Worm (Caenorhabditis elegans) whole organism, L2 larva: ENCODE measurements around the gene dcap-2.

Experiments used
- F13H6.1 ChIP-seq: sonication (generic microtip); optimal IDR thresholded peaks from 2 replicates; lab custom pipeline; 2016; ENCODE audit warnings: missing genetic modification characterization, missing compliant biosample characterization
- R02D3.7 ChIP-seq: fragments of 150-350 bp; optimal IDR thresholded peaks from 2 replicates; lab custom pipeline; 2014; ENCODE audit warnings: missing biosample characterization, missing genetic modification characterization
- Y55F3AM.14 ChIP-seq: fragments of 200-800 bp; sonication (Bioruptor generic); optimal IDR thresholded peaks from 2 replicates; lab custom pipeline; 2018; ENCODE audit warnings: mild to moderate bottlenecking, missing genetic modification characterization, missing compliant biosample characterization
- ZK546.5 ChIP-seq: sonication (generic microtip); optimal IDR thresholded peaks from 2 replicates; lab custom pipeline; 2017; ENCODE audit warnings: missing biosample characterization, missing genetic modification characterization
- ama-1 ChIP-seq: fragments of 150-350 bp; optimal IDR thresholded peaks from 2 replicates; lab custom pipeline; 2018; ENCODE audit warnings: inconsistent platforms
- blmp-1 ChIP-seq: sonication (generic microtip); optimal IDR thresholded peaks from 2 replicates; lab custom pipeline; 2017; ENCODE audit warnings: missing genetic modification characterization, mild to moderate bottlenecking, missing compliant biosample characterization, antibody characterized with exemption, moderate library complexity; ENCODE audit not compliant: insufficient read depth
- mbf-1 ChIP-seq: sonication (generic microtip); optimal IDR thresholded peaks from 2 replicates; lab custom pipeline; 2017; ENCODE audit warnings: missing biosample characterization, missing genetic modification characterization
- mdl-1 ChIP-seq, 2 experiments: fragments of 150-350 bp in 1 of 2; sonication (generic microtip) in 1 of 2; optimal IDR thresholded peaks; 2 replicates each; lab custom pipeline; 2017; ENCODE audit warnings: missing biosample characterization in 2 of 2, missing genetic modification characterization in 2 of 2
- skn-1 ChIP-seq: sonication (generic microtip); optimal IDR thresholded peaks from 2 replicates; lab custom pipeline; 2017; ENCODE audit warnings: missing biosample characterization, missing genetic modification characterization
- sma-9 ChIP-seq, 2 experiments: fragments of 150-350 bp in 1 of 2; sonication (generic microtip) in 1 of 2; optimal IDR thresholded peaks; 2 replicates each; lab custom pipeline; 2014 to 2016; ENCODE audit warnings: missing genetic modification characterization in 2 of 2, mild to moderate bottlenecking in 1 of 2, missing biosample characterization in 1 of 2, missing compliant biosample characterization in 1 of 2, missing genetic modification reagents in 1 of 2, moderate library complexity in 1 of 2
- snpc-4 ChIP-seq: fragments of 150-350 bp; optimal IDR thresholded peaks from 2 replicates; lab custom pipeline; 2014; ENCODE audit warnings: missing biosample characterization, missing genetic modification characterization
- unc-39 ChIP-seq: fragments of 150-350 bp; optimal IDR thresholded peaks from 2 replicates; lab custom pipeline; 2014; ENCODE audit warnings: missing biosample characterization, missing genetic modification characterization
- ztf-1 ChIP-seq: fragments of 200-800 bp; sonication (Bioruptor generic); conservative IDR thresholded peaks from 2 replicates; pipeline ENCODE4 v1.3.6; 2022; ENCODE audit warnings: missing genetic modification characterization, missing compliant biosample characterization
- ztf-11 ChIP-seq: sonication (generic microtip); optimal IDR thresholded peaks from 2 replicates; lab custom pipeline; 2017; ENCODE audit warnings: missing biosample characterization, missing genetic modification characterization

DNA sequence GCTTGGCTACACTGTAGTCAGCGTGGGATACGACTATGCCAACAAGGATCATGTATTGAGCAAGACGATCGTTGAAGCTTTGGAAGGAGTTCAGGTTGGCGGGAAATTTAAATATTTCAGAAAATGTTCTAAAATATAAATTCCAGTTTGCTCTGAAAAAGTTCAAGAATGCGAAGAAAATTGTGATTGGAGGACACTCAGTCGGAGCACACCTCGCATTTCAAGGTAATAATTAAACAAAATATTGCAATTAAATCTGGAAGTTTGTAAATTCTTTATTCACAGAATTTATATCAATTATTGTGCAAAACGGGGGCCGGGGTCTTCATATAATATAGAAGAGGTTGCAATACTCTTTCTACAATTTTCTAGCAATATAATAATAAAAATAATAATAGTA lies 11.6 kb downstream of the dcap-2 start:
- TF ChIP-seq ZK546.5 (tag; lab: Kevin White, UChicago) = no peak
- no peak for TF ChIP-seq F13H6.1 (tag; lab: Kevin White, UChicago)
- TF ChIP-seq ztf-11 = no peak
- TF ChIP-seq unc-39 (tag; lab: Kevin White, UChicago) = no peak
- no peak for TF ChIP-seq ama-1 (lab: Kevin White, UChicago)
- TF ChIP-seq skn-1 (tag; lab: Kevin White, UChicago) = no peak
- no peak for TF ChIP-seq Y55F3AM.14 (GFP tag; lab: Kevin White, UChicago)
- no peak for TF ChIP-seq R02D3.7 (tag; lab: Kevin White, UChicago)
- no peak for TF ChIP-seq blmp-1 (tag; lab: Kevin White, UChicago)
- TF ChIP-seq ztf-1 (GFP tag; lab: Robert Waterston, UW) = no peak
- TF ChIP-seq sma-9 (GFP tag; optimal IDR thresholded peaks at IDR 0.05; lab: Kevin White, UChicago) = no peak
- no peak for TF ChIP-seq sma-9 (tag; optimal IDR thresholded peaks at IDR 0.05; lab: Kevin White, UChicago)
- TF ChIP-seq mbf-1 (tag; lab: Kevin White, UChicago) = no peak
- no peak for TF ChIP-seq mdl-1 (tag; optimal IDR thresholded peaks at IDR 0.05; lab: Kevin White, UChicago)
- no peak for TF ChIP-seq snpc-4
